Fruit fly (Drosophila melanogaster) whole organism, prepupa: ENCODE data around the gene CG12096.

Experiments used
- Blimp-1 ChIP-seq: fragments of 200-800 bp; sonication (Bioruptor generic); optimal IDR thresholded peaks from 3 replicates; lab custom pipeline; 2017; ENCODE audit warnings: missing biosample characterization, missing genetic modification characterization, mild to moderate bottlenecking, moderate library complexity, missing genetic modification reagents
- CG11294 ChIP-seq: fragments of 200-800 bp; sonication (Bioruptor generic); IDR thresholded peaks from 2 replicates; pipeline ENCODE4 v1.3.6; 2022; ENCODE audit warnings: missing biosample characterization, missing genetic modification characterization
- CG11762 ChIP-seq: fragments of 200-800 bp; sonication (Bioruptor generic); optimal IDR thresholded peaks from 3 replicates; lab custom pipeline; 2016; ENCODE audit warnings: missing biosample characterization, missing genetic modification characterization; ENCODE audit not compliant: insufficient read depth
- CG11902 ChIP-seq: fragments of 200-800 bp; sonication (Bioruptor generic); optimal IDR thresholded peaks from 3 replicates; lab custom pipeline; 2016; ENCODE audit warnings: missing biosample characterization, missing genetic modification characterization
- CG3032 ChIP-seq: fragments of 200-800 bp; optimal IDR thresholded peaks from 2 replicates; lab custom pipeline; 2019; ENCODE audit warnings: missing biosample characterization, mild to moderate bottlenecking, missing genetic modification characterization, moderate library complexity
- CG6163 ChIP-seq: fragments of 200-800 bp; sonication (Bioruptor generic); IDR thresholded peaks from 3 replicates; pipeline ENCODE4 v1.3.6; 2022; ENCODE audit warnings: missing biosample characterization, missing genetic modification characterization
- Gug ChIP-seq: fragments of 200-800 bp; sonication (Bioruptor generic); IDR thresholded peaks from 2 replicates; pipeline ENCODE4 v1.3.6; 2022; ENCODE audit warnings: missing biosample characterization, missing genetic modification characterization
- Hr4 ChIP-seq: fragments of 200-800 bp; sonication (Bioruptor generic); optimal IDR thresholded peaks from 3 replicates; lab custom pipeline; 2016; ENCODE audit warnings: missing biosample characterization, missing genetic modification characterization
- Smox ChIP-seq: fragments of 200-800 bp; sonication (Bioruptor generic); optimal IDR thresholded peaks from 3 replicates; lab custom pipeline; 2016; ENCODE audit warnings: missing biosample characterization, missing genetic modification characterization
- Sox14 ChIP-seq: fragments of 200-800 bp; sonication (Bioruptor generic); optimal IDR thresholded peaks from 3 replicates; lab custom pipeline; 2016; ENCODE audit warnings: missing biosample characterization, missing genetic modification characterization
- fd59A ChIP-seq: fragments of 200-800 bp; sonication (Bioruptor generic); optimal IDR thresholded peaks from 2 replicates; lab custom pipeline; 2017; ENCODE audit warnings: missing biosample characterization, mild to moderate bottlenecking, missing genetic modification characterization, missing genetic modification reagents
- spab ChIP-seq: fragments of 200-800 bp; sonication (Bioruptor generic); optimal IDR thresholded peaks from 2 replicates; lab custom pipeline; 2017; ENCODE audit warnings: missing biosample characterization, mild to moderate bottlenecking, missing genetic modification characterization, missing genetic modification reagents
- vri ChIP-seq: fragments of 200-800 bp; sonication (Bioruptor generic); optimal IDR thresholded peaks from 3 replicates; lab custom pipeline; 2016; ENCODE audit warnings: missing biosample characterization, mild to moderate bottlenecking, missing genetic modification characterization

DNA sequence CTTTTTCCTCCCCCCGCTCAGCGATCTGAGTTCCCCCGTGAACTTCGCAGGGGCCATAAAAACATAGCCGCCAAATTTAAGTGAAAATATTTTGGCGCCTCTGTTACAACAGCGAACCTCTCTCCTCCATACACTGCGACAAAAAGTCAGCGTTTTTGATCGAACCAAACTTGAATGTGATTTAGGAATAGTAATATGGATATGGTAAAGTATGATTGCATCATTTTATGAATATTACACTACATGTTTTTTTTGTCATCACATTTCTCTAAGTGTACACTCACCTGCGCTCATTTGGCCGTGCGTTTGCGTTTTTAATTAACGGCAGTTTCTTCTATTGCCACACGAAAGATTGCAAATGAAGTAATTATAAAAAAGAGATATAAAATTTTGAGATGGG lies 23.7 kb upstream of the CG12096 start:
- TF ChIP-seq Hr4 (GFP tag; lab: Kevin White, UChicago) (peak; percentile 77), CG11294 (GFP tag; lab: Robert Waterston, UW) (no peak), fd59A (GFP tag; lab: Kevin White, UChicago) (no peak), CG11762 (GFP tag; lab: Kevin White, UChicago) (peak; percentile 34), CG6163 (peak; percentile 73), Blimp-1 (GFP tag; lab: Kevin White, UChicago) (no peak), Gug (GFP tag; lab: Robert Waterston, UW) (no peak; the same call in 1 of the 2 replicates), vri (GFP tag; lab: Kevin White, UChicago) (no peak), Sox14 (GFP tag; lab: Kevin White, UChicago) (peak; percentile 35), spab (GFP tag; lab: Kevin White, UChicago) (no peak), CG11902 (no peak), CG3032 (tag; lab: Kevin White, UChicago) (no peak), Smox (peak; percentile 34)
